Worm (Caenorhabditis elegans) whole organism, L1 larva: ENCODE results near the gene C43D7.8.
A peak's percentile ranks its signal among the peaks of the same experiment; 100 is the strongest.

Source experiments
- C04F5.9 ChIP-seq: sonication (generic microtip); optimal IDR thresholded peaks from 2 replicates; lab custom pipeline; 2016; ENCODE audit warnings: missing genetic modification characterization, missing compliant biosample characterization
- C16A3.4 ChIP-seq: fragments of 150-350 bp; optimal IDR thresholded peaks from 2 replicates; lab custom pipeline; 2014; ENCODE audit warnings: missing biosample characterization, missing genetic modification characterization
- aha-1 ChIP-seq: fragments of 150-350 bp; optimal IDR thresholded peaks from 2 replicates; lab custom pipeline; 2014; ENCODE audit warnings: missing biosample characterization, missing genetic modification characterization
- blmp-1 ChIP-seq: fragments of 150-350 bp; optimal IDR thresholded peaks from 2 replicates; lab custom pipeline; 2014; ENCODE audit warnings: missing biosample characterization, missing genetic modification characterization
- ceh-63 ChIP-seq: fragments of 200-800 bp; sonication (Bioruptor generic); optimal IDR thresholded peaks from 2 replicates; lab custom pipeline; 2018; ENCODE audit warnings: mild to moderate bottlenecking, missing genetic modification characterization, missing compliant biosample characterization
- ceh-8 ChIP-seq: fragments of 200-800 bp; sonication (Bioruptor generic); optimal IDR thresholded peaks from 2 replicates; lab custom pipeline; 2018; ENCODE audit warnings: mild to moderate bottlenecking, missing genetic modification characterization, moderate library complexity, missing compliant biosample characterization
- ceh-82 ChIP-seq, 3 experiments: fragments of 150-350 bp in 1 of 3; sonication (generic microtip) in 2 of 3; optimal IDR thresholded peaks; 2 replicates each; lab custom pipeline; 2014 to 2017; ENCODE audit warnings: missing biosample characterization in 3 of 3, missing genetic modification characterization in 3 of 3
- ceh-90 ChIP-seq: sonication (generic microtip); optimal IDR thresholded peaks from 2 replicates; lab custom pipeline; 2016; ENCODE audit warnings: missing genetic modification characterization, missing compliant biosample characterization
- ces-1 ChIP-seq: fragments of 150-350 bp; optimal IDR thresholded peaks from 2 replicates; lab custom pipeline; 2014; ENCODE audit warnings: missing biosample characterization, missing genetic modification reagents, missing genetic modification characterization
- dpl-1 ChIP-seq, 3 experiments: fragments of 150-350 bp in 2 of 3; sonication (generic microtip) in 1 of 3; optimal IDR thresholded peaks; 2 replicates each; lab custom pipeline; 2014 to 2017; ENCODE audit warnings: missing biosample characterization in 3 of 3, missing genetic modification characterization in 3 of 3, missing genetic modification reagents in 3 of 3
- efl-1 ChIP-seq, 4 experiments: fragments of 150-350 bp; optimal IDR thresholded peaks in 3 of 4; peaks in 1 of 4; 1 replicate in 1 of 4; 2 replicates in 3 of 4; lab custom pipeline; 2014; ENCODE audit warnings: missing biosample characterization in 2 of 4, missing genetic modification characterization in 2 of 4, missing genetic modification reagents in 2 of 4
- fkh-10 ChIP-seq: sonication (generic microtip); optimal IDR thresholded peaks from 2 replicates; lab custom pipeline; 2017; ENCODE audit warnings: missing biosample characterization, missing genetic modification reagents, missing genetic modification characterization
- fkh-8 ChIP-seq: sonication (generic microtip); optimal IDR thresholded peaks from 2 replicates; lab custom pipeline; 2016; ENCODE audit warnings: mild to moderate bottlenecking, missing genetic modification characterization, missing compliant biosample characterization
- fos-1 ChIP-seq: fragments of 150-350 bp; optimal IDR thresholded peaks from 2 replicates; lab custom pipeline; 2014; ENCODE audit warnings: missing biosample characterization, missing genetic modification characterization
- hlh-17 ChIP-seq: fragments of 200-800 bp; sonication (Bioruptor generic); optimal IDR thresholded peaks from 2 replicates; lab custom pipeline; 2018; ENCODE audit warnings: missing genetic modification characterization, mild to moderate bottlenecking, missing compliant biosample characterization, moderate library complexity, borderline replicate concordance
- jun-1 ChIP-seq: fragments of 150-350 bp; optimal IDR thresholded peaks from 2 replicates; lab custom pipeline; 2014; ENCODE audit warnings: missing biosample characterization, missing genetic modification reagents, missing genetic modification characterization
- lin-13 ChIP-seq: fragments of 150-350 bp; optimal IDR thresholded peaks from 2 replicates; lab custom pipeline; 2014; ENCODE audit warnings: missing biosample characterization, missing genetic modification reagents, missing genetic modification characterization
- lin-14 ChIP-seq: fragments of 200-800 bp; sonication (Bioruptor generic); optimal IDR thresholded peaks from 2 replicates; lab custom pipeline; 2018; ENCODE audit warnings: mild to moderate bottlenecking, missing genetic modification characterization, moderate library complexity, missing compliant biosample characterization
- lin-15B ChIP-seq: fragments of 150-350 bp; sonication (generic microtip); optimal IDR thresholded peaks from 3 replicates; lab custom pipeline; 2014; ENCODE audit warnings: missing biosample characterization, missing genetic modification characterization
- lin-35 ChIP-seq, 2 experiments: fragments of 150-350 bp; optimal IDR thresholded peaks; 2 replicates each; lab custom pipeline; 2014; ENCODE audit warnings: missing biosample characterization in 2 of 2, missing genetic modification characterization in 2 of 2, missing genetic modification reagents in 2 of 2
- lin-39 ChIP-seq: fragments of 150-350 bp; optimal IDR thresholded peaks from 2 replicates; lab custom pipeline; 2014; ENCODE audit warnings: missing biosample characterization, missing genetic modification reagents, missing genetic modification characterization
- mab-9 ChIP-seq: fragments of 200-800 bp; sonication (Bioruptor generic); IDR thresholded peaks from 2 replicates; pipeline ENCODE4 v1.3.6; 2022; ENCODE audit warnings: missing genetic modification reagents, missing genetic modification characterization, missing compliant biosample characterization
- mdl-1 ChIP-seq, 2 experiments: fragments of 150-350 bp; optimal IDR thresholded peaks; 2 replicates each; lab custom pipeline; 2014 to 2017; ENCODE audit warnings: missing biosample characterization in 2 of 2, missing genetic modification characterization in 2 of 2, inconsistent platforms in 1 of 2
- mep-1 ChIP-seq: fragments of 150-350 bp; optimal IDR thresholded peaks from 2 replicates; lab custom pipeline; 2014; ENCODE audit warnings: missing biosample characterization, missing genetic modification characterization
- nhr-19 ChIP-seq: fragments of 200-800 bp; sonication (Bioruptor generic); conservative IDR thresholded peaks from 2 replicates; pipeline ENCODE4 v1.3.6; 2022; ENCODE audit warnings: missing genetic modification characterization, missing compliant biosample characterization
- nhr-237 ChIP-seq: fragments of 150-350 bp; optimal IDR thresholded peaks from 2 replicates; lab custom pipeline; 2014; ENCODE audit warnings: missing biosample characterization, missing genetic modification characterization
- nhr-71 ChIP-seq: sonication (generic microtip); optimal IDR thresholded peaks from 2 replicates; lab custom pipeline; 2016; ENCODE audit warnings: mild to moderate bottlenecking, missing genetic modification characterization, moderate library complexity, missing compliant biosample characterization
- nhr-76 ChIP-seq: sonication (generic microtip); optimal IDR thresholded peaks from 2 replicates; lab custom pipeline; 2017; ENCODE audit warnings: missing biosample characterization, missing genetic modification characterization
- nhr-77 ChIP-seq: fragments of 150-350 bp; optimal IDR thresholded peaks from 2 replicates; lab custom pipeline; 2014; ENCODE audit warnings: missing biosample characterization, missing genetic modification characterization
- nhr-84 ChIP-seq: sonication (generic microtip); optimal IDR thresholded peaks from 2 replicates; lab custom pipeline; 2017; ENCODE audit warnings: missing biosample characterization, missing genetic modification characterization
- nhr-90 ChIP-seq: sonication (generic microtip); optimal IDR thresholded peaks from 2 replicates; lab custom pipeline; 2016; ENCODE audit warnings: mild to moderate bottlenecking, missing genetic modification characterization, missing compliant biosample characterization; ENCODE audit not compliant: poor library complexity
- pag-3 ChIP-seq: sonication (generic microtip); optimal IDR thresholded peaks from 2 replicates; lab custom pipeline; 2017; ENCODE audit warnings: missing genetic modification characterization, mild to moderate bottlenecking, missing compliant biosample characterization, antibody characterized with exemption, borderline replicate concordance; ENCODE audit not compliant: insufficient read depth
- pax-3 ChIP-seq: fragments of 200-800 bp; sonication (Bioruptor generic); optimal IDR thresholded peaks from 2 replicates; lab custom pipeline; 2018; ENCODE audit warnings: mild to moderate bottlenecking, missing genetic modification characterization, moderate library complexity, missing compliant biosample characterization
- rnt-1 ChIP-seq: sonication (generic microtip); optimal IDR thresholded peaks from 2 replicates; lab custom pipeline; 2016; ENCODE audit warnings: mild to moderate bottlenecking, missing genetic modification characterization, moderate library complexity, missing compliant biosample characterization
- skn-1 ChIP-seq: fragments of 150-350 bp; optimal IDR thresholded peaks from 2 replicates; lab custom pipeline; 2014; ENCODE audit warnings: missing biosample characterization, missing genetic modification characterization
- snu-23 ChIP-seq: sonication (generic microtip); optimal IDR thresholded peaks from 2 replicates; lab custom pipeline; 2016; ENCODE audit warnings: missing genetic modification characterization, missing compliant biosample characterization
- unc-130 ChIP-seq: fragments of 150-350 bp; optimal IDR thresholded peaks from 2 replicates; lab custom pipeline; 2017; ENCODE audit warnings: missing biosample characterization, missing genetic modification characterization, inconsistent platforms
- unc-30 ChIP-seq: sonication (generic microtip); optimal IDR thresholded peaks from 2 replicates; lab custom pipeline; 2017; ENCODE audit warnings: missing biosample characterization, missing genetic modification characterization
- unc-62 ChIP-seq: fragments of 150-350 bp; optimal IDR thresholded peaks from 2 replicates; lab custom pipeline; 2014; ENCODE audit warnings: missing biosample characterization, missing genetic modification reagents, missing genetic modification characterization
- unc-86 ChIP-seq: sonication (generic microtip); optimal IDR thresholded peaks from 2 replicates; lab custom pipeline; 2016; ENCODE audit warnings: missing genetic modification characterization, missing compliant biosample characterization
- vab-15 ChIP-seq: sonication (generic microtip); optimal IDR thresholded peaks from 2 replicates; lab custom pipeline; 2017; ENCODE audit warnings: missing genotype, mild to moderate bottlenecking, missing genetic modification characterization, missing compliant biosample characterization
- ztf-4 ChIP-seq: fragments of 150-350 bp; optimal IDR thresholded peaks from 2 replicates; lab custom pipeline; 2014; ENCODE audit warnings: missing biosample characterization, missing genetic modification characterization

C43D7.8 gene

DNA sequence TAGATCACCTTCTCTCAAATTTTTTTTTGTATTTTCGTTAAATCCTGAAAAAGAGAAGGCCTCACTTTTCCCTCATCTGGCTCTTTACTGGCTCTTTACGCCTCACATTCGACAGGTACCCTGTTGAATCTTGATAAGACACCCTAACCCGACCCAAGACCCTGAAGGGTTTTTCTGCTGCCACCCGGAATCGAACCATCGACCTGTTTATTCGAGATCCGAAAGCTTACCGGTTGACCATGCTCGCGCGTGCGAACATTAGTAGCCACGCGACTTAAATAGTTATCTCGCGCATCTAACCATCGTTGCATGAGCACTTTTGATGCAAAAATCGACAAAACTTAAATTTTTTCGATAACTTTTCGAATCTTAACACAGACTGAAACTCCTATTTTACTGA is 43.9 kb upstream of the C43D7.8 start:
- TF ChIP-seq nhr-90 (tag; lab: Kevin White, UChicago) (no peak), efl-1 (optimal IDR thresholded peaks at IDR 0.05; lab: Kevin White, UChicago) (no peak), efl-1 (GFP tag; optimal IDR thresholded peaks at IDR 0.05 in 1 of 2; lab: Kevin White, UChicago) (peak in 1 of 2 experiments; percentile 84)

DNA sequence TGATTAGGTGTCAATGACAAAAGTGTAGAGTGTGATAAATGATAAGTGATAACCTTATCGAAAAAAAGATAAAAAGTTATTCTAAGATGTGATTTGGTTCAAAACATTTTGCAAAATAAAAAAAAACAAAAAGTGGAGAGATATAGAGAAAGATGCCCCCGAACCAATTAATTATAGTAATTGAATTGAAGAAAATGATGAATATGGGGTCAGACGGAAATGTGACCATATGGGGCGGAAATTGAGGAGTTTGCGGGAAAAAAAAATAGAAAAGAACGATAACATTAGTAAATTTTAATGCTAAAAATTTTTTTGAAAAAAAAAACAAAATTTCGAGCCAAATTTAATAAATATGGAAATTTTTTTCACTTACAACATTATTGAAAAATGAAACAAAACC is 43.2 kb upstream of the C43D7.8 start:
- no peak for TF ChIP-seq ceh-90 (tag; lab: Kevin White, UChicago)
- no peak for TF ChIP-seq skn-1 (tag; lab: Kevin White, UChicago)
- TF ChIP-seq efl-1 (optimal IDR thresholded peaks at IDR 0.05; lab: Kevin White, UChicago), result no peak
- peak in 1 of 2 experiments; percentile 30 for TF ChIP-seq efl-1 (GFP tag; optimal IDR thresholded peaks at IDR 0.05 in 1 of 2; lab: Kevin White, UChicago)
- TF ChIP-seq, all 84 proteins: peak for 1

DNA sequence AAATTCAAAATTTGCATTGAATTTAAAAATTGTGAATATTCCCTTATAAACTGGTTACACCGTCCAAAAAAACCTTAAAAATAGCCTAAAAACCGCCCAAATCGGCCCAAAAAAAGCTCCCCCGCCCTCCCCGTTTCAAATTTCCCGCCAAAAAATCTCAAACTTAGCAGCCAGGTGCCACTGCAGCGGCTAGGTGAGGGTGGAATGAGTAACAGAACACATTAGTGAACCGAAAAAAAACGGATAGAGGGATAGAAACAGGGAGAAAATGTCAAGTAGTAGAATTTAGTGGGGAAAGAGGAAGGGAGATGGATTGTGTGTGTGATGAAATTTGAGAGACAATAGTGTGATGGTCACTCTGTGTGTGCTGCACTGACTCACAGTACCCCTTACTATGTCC is 40.7 kb upstream of the C43D7.8 start:
- TF ChIP-seq nhr-77 (tag; lab: Kevin White, UChicago), result no peak
- no peak for TF ChIP-seq unc-30 (tag; lab: Kevin White, UChicago)
- peak; percentile 79 for TF ChIP-seq lin-14 (GFP tag; lab: Kevin White, UChicago)
- TF ChIP-seq blmp-1 (tag; lab: Kevin White, UChicago), result no peak
- no peak for TF ChIP-seq C04F5.9 (tag; lab: Kevin White, UChicago)
- TF ChIP-seq C16A3.4 (tag; lab: Kevin White, UChicago), result no peak
- TF ChIP-seq lin-15B (tag; lab: Kevin White, UChicago), result no peak
- no peak for TF ChIP-seq nhr-76
- peak in 1 of 2 experiments; percentile 37 for TF ChIP-seq efl-1 (optimal IDR thresholded peaks at IDR 0.05; lab: Kevin White, UChicago)
- peak; percentile 48 to 93 for TF ChIP-seq efl-1 (GFP tag; optimal IDR thresholded peaks at IDR 0.05 in 1 of 2; lab: Kevin White, UChicago)
- TF ChIP-seq nhr-71 (tag; lab: Kevin White, UChicago), result no peak
- TF ChIP-seq ztf-4 (tag; lab: Kevin White, UChicago), result no peak
- no peak for TF ChIP-seq unc-62 (GFP tag; lab: Kevin White, UChicago)
- no peak for TF ChIP-seq vab-15 (tag; lab: Kevin White, UChicago)
- TF ChIP-seq jun-1 (tag; lab: Kevin White, UChicago), result no peak
- TF ChIP-seq aha-1 (tag; lab: Kevin White, UChicago), result no peak
- no peak for TF ChIP-seq nhr-237
- TF ChIP-seq hlh-17, result no peak
- no peak for TF ChIP-seq unc-130 (tag; lab: Kevin White, UChicago)
- no peak for TF ChIP-seq ceh-63 (GFP tag; lab: Kevin White, UChicago)
- no peak for TF ChIP-seq unc-86
- no peak for TF ChIP-seq fkh-10 (GFP tag; lab: Kevin White, UChicago)
- TF ChIP-seq mep-1 (tag; lab: Kevin White, UChicago), result peak; percentile 29
- peak in 2 of 3 experiments; percentile 41 to 53 for TF ChIP-seq dpl-1 (GFP tag; optimal IDR thresholded peaks at IDR 0.05; lab: Kevin White, UChicago)
- TF ChIP-seq mdl-1 (tag; optimal IDR thresholded peaks at IDR 0.05; lab: Kevin White, UChicago), result peak in 1 of 2 experiments; percentile 6
- peak; percentile 61 for TF ChIP-seq pag-3
- TF ChIP-seq lin-35 (GFP tag; optimal IDR thresholded peaks at IDR 0.05; lab: Kevin White, UChicago), result no peak
- no peak for TF ChIP-seq fos-1
- no peak for TF ChIP-seq lin-39
- TF ChIP-seq snu-23 (GFP tag; lab: Kevin White, UChicago), result no peak
- TF ChIP-seq nhr-19 (GFP tag; lab: Robert Waterston, UW), result no peak; the same call in 1 of the 2 replicates
- no peak for TF ChIP-seq lin-13 (GFP tag; lab: Kevin White, UChicago)
- TF ChIP-seq rnt-1 (tag; lab: Kevin White, UChicago), result peak; percentile 38

DNA sequence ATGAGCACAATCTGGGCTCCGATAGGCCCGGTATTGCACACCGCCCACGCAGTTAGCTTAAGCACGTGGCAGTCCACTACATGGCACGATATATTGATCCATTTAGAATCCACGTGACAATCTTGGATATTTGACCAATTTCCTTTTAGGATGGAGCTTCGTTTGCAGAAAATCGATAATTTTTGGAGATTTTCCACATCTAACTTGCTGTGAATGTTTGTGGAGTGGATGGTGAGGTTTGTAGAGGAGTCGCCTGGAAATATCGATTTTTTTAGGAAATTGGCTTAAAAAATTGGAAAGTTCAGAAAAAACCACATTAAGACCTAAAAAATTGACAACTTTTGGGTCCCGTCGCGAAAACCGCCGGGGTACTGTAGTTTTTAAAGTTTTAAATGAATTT is 26.0 kb upstream of the C43D7.8 start:
- TF ChIP-seq ceh-8 (GFP tag; lab: Kevin White, UChicago) (no peak), nhr-84 (no peak), nhr-237 (no peak), dpl-1 (GFP tag; optimal IDR thresholded peaks at IDR 0.05; lab: Kevin White, UChicago) (no peak), ceh-82 (tag; optimal IDR thresholded peaks at IDR 0.05; lab: Kevin White, UChicago) (no peak), fkh-8 (tag; lab: Kevin White, UChicago) (no peak), ces-1 (GFP tag; lab: Kevin White, UChicago) (no peak), pax-3 (tag; lab: Kevin White, UChicago) (no peak), unc-130 (tag; lab: Kevin White, UChicago) (no peak), mab-9 (GFP tag; lab: Robert Waterston, UW) (no peak)
